Fruit fly (Drosophila melanogaster) whole organism, prepupa: ENCODE measurements around the gene sba.
A peak's percentile ranks its signal among the peaks of the same experiment; 100 is the strongest.

Source experiments
- Blimp-1 ChIP-seq: fragments of 200-800 bp; sonication (Bioruptor generic); optimal IDR thresholded peaks from 3 replicates; lab custom pipeline; 2017; ENCODE audit warnings: missing biosample characterization, missing genetic modification characterization, mild to moderate bottlenecking, moderate library complexity, missing genetic modification reagents
- CG10631 ChIP-seq: fragments of 200-800 bp; sonication (Bioruptor generic); optimal IDR thresholded peaks from 2 replicates; lab custom pipeline; 2016; ENCODE audit warnings: missing biosample characterization, missing genetic modification characterization
- CG10669 ChIP-seq: fragments of 200-800 bp; sonication (Bioruptor generic); optimal IDR thresholded peaks from 3 replicates; lab custom pipeline; 2018; ENCODE audit warnings: missing biosample characterization, mild to moderate bottlenecking, missing genetic modification characterization, moderate library complexity
- CG11294 ChIP-seq: fragments of 200-800 bp; sonication (Bioruptor generic); IDR thresholded peaks from 2 replicates; pipeline ENCODE4 v1.3.6; 2022; ENCODE audit warnings: missing biosample characterization, missing genetic modification characterization
- CG11762 ChIP-seq: fragments of 200-800 bp; sonication (Bioruptor generic); optimal IDR thresholded peaks from 3 replicates; lab custom pipeline; 2016; ENCODE audit warnings: missing biosample characterization, missing genetic modification characterization; ENCODE audit not compliant: insufficient read depth
- CG11902 ChIP-seq: fragments of 200-800 bp; sonication (Bioruptor generic); optimal IDR thresholded peaks from 3 replicates; lab custom pipeline; 2016; ENCODE audit warnings: missing biosample characterization, missing genetic modification characterization
- CG15336 ChIP-seq: fragments of 200-800 bp; sonication (Bioruptor generic); IDR thresholded peaks from 2 replicates; pipeline ENCODE4 v1.3.6; 2022; ENCODE audit warnings: missing biosample characterization, missing genetic modification characterization
- CG1621 ChIP-seq: fragments of 200-800 bp; sonication (Bioruptor generic); optimal IDR thresholded peaks from 3 replicates; lab custom pipeline; 2018; ENCODE audit warnings: missing biosample characterization, mild to moderate bottlenecking, missing genetic modification characterization
- CG3032 ChIP-seq: fragments of 200-800 bp; optimal IDR thresholded peaks from 2 replicates; lab custom pipeline; 2019; ENCODE audit warnings: missing biosample characterization, mild to moderate bottlenecking, missing genetic modification characterization, moderate library complexity
- CG31627 ChIP-seq: fragments of 200-800 bp; sonication (Bioruptor generic); optimal IDR thresholded peaks from 3 replicates; lab custom pipeline; 2016; ENCODE audit warnings: missing biosample characterization, missing genetic modification characterization
- CG32006 ChIP-seq: fragments of 200-800 bp; sonication (Bioruptor generic); optimal IDR thresholded peaks from 3 replicates; lab custom pipeline; 2017; ENCODE audit warnings: missing biosample characterization, mild to moderate bottlenecking, missing genetic modification characterization
- CG34406 ChIP-seq: fragments of 200-800 bp; sonication (Bioruptor generic); optimal IDR thresholded peaks from 3 replicates; lab custom pipeline; 2016; ENCODE audit warnings: missing biosample characterization, missing genetic modification characterization
- CG3919 ChIP-seq: fragments of 200-800 bp; sonication (Bioruptor generic); optimal IDR thresholded peaks from 3 replicates; lab custom pipeline; 2016; ENCODE audit warnings: missing biosample characterization, missing genetic modification characterization
- CG6163 ChIP-seq: fragments of 200-800 bp; sonication (Bioruptor generic); IDR thresholded peaks from 3 replicates; pipeline ENCODE4 v1.3.6; 2022; ENCODE audit warnings: missing biosample characterization, missing genetic modification characterization
- CG6792 ChIP-seq: fragments of 200-800 bp; sonication (Bioruptor generic); optimal IDR thresholded peaks from 3 replicates; lab custom pipeline; 2016; ENCODE audit warnings: missing biosample characterization, missing genetic modification characterization
- CG6854 ChIP-seq: fragments of 200-800 bp; sonication (Bioruptor generic); optimal IDR thresholded peaks from 2 replicates; lab custom pipeline; 2017; ENCODE audit warnings: missing biosample characterization, mild to moderate bottlenecking, missing genetic modification characterization
- CG7368 ChIP-seq: fragments of 200-800 bp; sonication (Bioruptor generic); optimal IDR thresholded peaks from 3 replicates; lab custom pipeline; 2016; ENCODE audit warnings: missing biosample characterization, missing genetic modification characterization
- CG8319 ChIP-seq: fragments of 200-800 bp; sonication (Bioruptor generic); optimal IDR thresholded peaks from 3 replicates; lab custom pipeline; 2016; ENCODE audit warnings: missing biosample characterization, missing genetic modification characterization
- CG8632 ChIP-seq: fragments of 200-800 bp; sonication (Bioruptor generic); optimal IDR thresholded peaks from 3 replicates; lab custom pipeline; 2016; ENCODE audit warnings: missing biosample characterization, missing genetic modification characterization
- CG9139 ChIP-seq: fragments of 200-800 bp; sonication (Bioruptor generic); optimal IDR thresholded peaks from 3 replicates; lab custom pipeline; 2017; ENCODE audit warnings: missing biosample characterization, mild to moderate bottlenecking, missing genetic modification characterization
- Eip75B ChIP-seq: fragments of 200-800 bp; sonication (Bioruptor generic); optimal IDR thresholded peaks from 3 replicates; lab custom pipeline; 2016; ENCODE audit warnings: missing biosample characterization, missing genetic modification characterization
- Eip78C ChIP-seq: fragments of 200-800 bp; sonication (Bioruptor generic); peaks from one replicate; lab custom pipeline; 2016; ENCODE audit warnings: missing biosample characterization, missing genetic modification characterization
- Eip93F ChIP-seq: fragments of 200-800 bp; sonication (Bioruptor generic); optimal IDR thresholded peaks from 2 replicates; lab custom pipeline; 2016; ENCODE audit warnings: missing biosample characterization, mild to moderate bottlenecking, missing genetic modification characterization
- Ets21C ChIP-seq: fragments of 200-800 bp; sonication (Bioruptor generic); optimal IDR thresholded peaks from 3 replicates; lab custom pipeline; 2016; ENCODE audit warnings: missing biosample characterization, missing genetic modification characterization
- Ets96B ChIP-seq: fragments of 200-800 bp; optimal IDR thresholded peaks from 2 replicates; lab custom pipeline; 2019; ENCODE audit warnings: missing biosample characterization, mild to moderate bottlenecking, missing genetic modification characterization, moderate library complexity
- Gug ChIP-seq: fragments of 200-800 bp; sonication (Bioruptor generic); IDR thresholded peaks from 2 replicates; pipeline ENCODE4 v1.3.6; 2022; ENCODE audit warnings: missing biosample characterization, missing genetic modification characterization
- Hr38 ChIP-seq: sonication (Bioruptor generic); optimal IDR thresholded peaks from 2 replicates; lab custom pipeline; 2016; ENCODE audit warnings: missing biosample characterization, missing genetic modification characterization
- Hr39 ChIP-seq: fragments of 200-800 bp; sonication (Bioruptor generic); optimal IDR thresholded peaks from 2 replicates; lab custom pipeline; 2016; ENCODE audit warnings: missing biosample characterization, missing genetic modification characterization
- Hr4 ChIP-seq: fragments of 200-800 bp; sonication (Bioruptor generic); optimal IDR thresholded peaks from 3 replicates; lab custom pipeline; 2016; ENCODE audit warnings: missing biosample characterization, missing genetic modification characterization
- Met ChIP-seq: fragments of 200-800 bp; sonication (Bioruptor generic); optimal IDR thresholded peaks from 3 replicates; lab custom pipeline; 2016; ENCODE audit warnings: missing biosample characterization, missing genetic modification characterization
- OdsH ChIP-seq: fragments of 200-800 bp; sonication (Bioruptor generic); optimal IDR thresholded peaks from 3 replicates; lab custom pipeline; 2016; ENCODE audit warnings: missing biosample characterization, missing genetic modification characterization
- Smox ChIP-seq: fragments of 200-800 bp; sonication (Bioruptor generic); optimal IDR thresholded peaks from 3 replicates; lab custom pipeline; 2016; ENCODE audit warnings: missing biosample characterization, missing genetic modification characterization
- Sox102F ChIP-seq: fragments of 200-800 bp; sonication (Bioruptor generic); optimal IDR thresholded peaks from 2 replicates; lab custom pipeline; 2016; ENCODE audit warnings: missing biosample characterization, mild to moderate bottlenecking, missing genetic modification characterization
- Sox15 ChIP-seq: fragments of 200-800 bp; sonication (Bioruptor generic); optimal IDR thresholded peaks from 3 replicates; lab custom pipeline; 2016; ENCODE audit warnings: missing biosample characterization, missing genetic modification characterization
- acj6 ChIP-seq: fragments of 200-800 bp; sonication (Bioruptor generic); optimal IDR thresholded peaks from 3 replicates; lab custom pipeline; 2016; ENCODE audit warnings: missing biosample characterization, missing genetic modification characterization
- esn ChIP-seq: fragments of 200-800 bp; sonication (Bioruptor generic); optimal IDR thresholded peaks from 2 replicates; lab custom pipeline; 2016; ENCODE audit warnings: missing biosample characterization, mild to moderate bottlenecking, missing genetic modification characterization, moderate library complexity
- fd59A ChIP-seq: fragments of 200-800 bp; sonication (Bioruptor generic); optimal IDR thresholded peaks from 2 replicates; lab custom pipeline; 2017; ENCODE audit warnings: missing biosample characterization, mild to moderate bottlenecking, missing genetic modification characterization, missing genetic modification reagents
- fd85E ChIP-seq: fragments of 200-800 bp; sonication (Bioruptor generic); optimal IDR thresholded peaks from 3 replicates; lab custom pipeline; 2016; ENCODE audit warnings: missing biosample characterization, missing genetic modification characterization
- lz ChIP-seq: fragments of 200-800 bp; sonication (Bioruptor generic); optimal IDR thresholded peaks from 3 replicates; lab custom pipeline; 2016; ENCODE audit warnings: missing biosample characterization, missing genetic modification characterization
- net ChIP-seq: fragments of 200-800 bp; sonication (Bioruptor generic); optimal IDR thresholded peaks from 3 replicates; lab custom pipeline; 2016; ENCODE audit warnings: missing biosample characterization, missing genetic modification characterization
- pdm3 ChIP-seq: fragments of 200-800 bp; sonication (Bioruptor generic); optimal IDR thresholded peaks from 3 replicates; lab custom pipeline; 2016; ENCODE audit warnings: missing biosample characterization, missing genetic modification characterization
- salr ChIP-seq, 2 experiments: fragments of 200-800 bp; sonication (Bioruptor generic); optimal IDR thresholded peaks; 3 replicates each; lab custom pipeline; 2016 to 2018; ENCODE audit warnings: missing biosample characterization in 2 of 2, missing genetic modification characterization in 2 of 2, mild to moderate bottlenecking in 1 of 2
- svp ChIP-seq: fragments of 200-800 bp; sonication (Bioruptor generic); peaks from one replicate; lab custom pipeline; 2016; ENCODE audit warnings: missing biosample characterization, missing genetic modification characterization
- topi ChIP-seq: fragments of 200-800 bp; sonication (Bioruptor generic); optimal IDR thresholded peaks from 3 replicates; lab custom pipeline; 2016; ENCODE audit warnings: missing biosample characterization, missing genetic modification characterization

Gene sba

dm6 chr3R:23909347-23909862, 13.4 kb downstream of the sba start (continued):
- TF ChIP-seq salr (GFP tag; optimal IDR thresholded peaks at IDR 0.05; lab: Kevin White, UChicago) (peak; percentile 54 to 60), svp (peak; percentile 95), Hr38 (GFP tag; lab: Kevin White, UChicago) (no peak), CG1621 (peak; percentile 69), topi (peak; percentile 78), Ets21C (GFP tag; lab: Kevin White, UChicago) (peak; percentile 70), CG8632 (peak; percentile 86), Hr4 (GFP tag; lab: Kevin White, UChicago) (no peak), net (peak; percentile 80), CG15336 (GFP tag; lab: Robert Waterston, UW) (no peak), Eip78C (GFP tag; lab: Kevin White, UChicago) (peak; percentile 94), fd59A (peak; percentile 84), CG32006 (GFP tag; lab: Kevin White, UChicago) (peak; percentile 40), Gug (GFP tag; lab: Robert Waterston, UW) (no peak), CG10669 (peak; percentile 87), CG6854 (GFP tag; lab: Kevin White, UChicago) (peak; percentile 26), pdm3 (GFP tag; lab: Kevin White, UChicago) (peak; percentile 81), Smox (peak; percentile 79), CG6163 (GFP tag; lab: Robert Waterston, UW) (0 out of 3 replicates have a peak, but pooled peaks have one; percentile 21), CG34406 (GFP tag; lab: Kevin White, UChicago) (peak; percentile 88), CG11762 (GFP tag; lab: Kevin White, UChicago) (peak; percentile 32), CG10631 (peak; percentile 73), CG31627 (GFP tag; lab: Kevin White, UChicago) (peak; percentile 86), CG11902 (peak; percentile 77), acj6 (peak; percentile 82), CG3919 (GFP tag; lab: Kevin White, UChicago) (peak; percentile 52), Hr39 (peak; percentile 82), Sox102F (GFP tag; lab: Kevin White, UChicago) (peak; percentile 84), Ets96B (tag; lab: Kevin White, UChicago) (peak; percentile 81), Blimp-1 (peak; percentile 19), CG11294 (GFP tag; lab: Robert Waterston, UW) (peak; percentile 5; the same call in 1 of the 2 replicates), esn (GFP tag; lab: Kevin White, UChicago) (peak; percentile 84), CG6792 (GFP tag; lab: Kevin White, UChicago) (peak; percentile 83)

dm6 chr3R:23903425-23903824, 19.3 kb downstream of the sba start:
- TF ChIP-seq Eip78C (GFP tag; lab: Kevin White, UChicago) (peak; percentile 21), CG9139 (GFP tag; lab: Kevin White, UChicago) (no peak)

dm6 chr3R:23902557-23902956, 20.2 kb downstream of the sba start:
- TF ChIP-seq CG9139 (GFP tag; lab: Kevin White, UChicago) (no peak), CG6163 (GFP tag; lab: Robert Waterston, UW) (0 out of 3 replicates have a peak, but pooled peaks have one; percentile 18), Eip78C (GFP tag; lab: Kevin White, UChicago) (peak; percentile 12)

- no peak for TF ChIP-seq Sox15 (GFP tag; lab: Kevin White, UChicago)
- TF ChIP-seq Met (GFP tag; lab: Kevin White, UChicago) = no peak
- no peak for TF ChIP-seq pdm3 (GFP tag; lab: Kevin White, UChicago)
- no peak for TF ChIP-seq CG10669
- no peak for TF ChIP-seq Hr39
- TF ChIP-seq Eip93F (GFP tag; lab: Kevin White, UChicago) = no peak
- no peak for TF ChIP-seq acj6
- TF ChIP-seq CG8319 (GFP tag; lab: Kevin White, UChicago) = no peak
- no peak for TF ChIP-seq Hr4 (GFP tag; lab: Kevin White, UChicago)
- no peak for TF ChIP-seq net
- no peak for TF ChIP-seq CG6854 (GFP tag; lab: Kevin White, UChicago)
- no peak for TF ChIP-seq Smox
- TF ChIP-seq Blimp-1 = no peak
- no peak for TF ChIP-seq CG11902
- no peak for TF ChIP-seq CG3032
- no peak for TF ChIP-seq OdsH (GFP tag; lab: Kevin White, UChicago)
- no peak for TF ChIP-seq Eip75B
- TF ChIP-seq lz (GFP tag; lab: Kevin White, UChicago) = no peak
- TF ChIP-seq Gug (GFP tag; lab: Robert Waterston, UW) = no peak
- no peak for TF ChIP-seq CG9139 (GFP tag; lab: Kevin White, UChicago)
- TF ChIP-seq CG3919 (GFP tag; lab: Kevin White, UChicago) = no peak
- no peak for TF ChIP-seq Ets21C (GFP tag; lab: Kevin White, UChicago)
- no peak for TF ChIP-seq CG1621
- TF ChIP-seq CG6792 (GFP tag; lab: Kevin White, UChicago) = peak; percentile 3
- TF ChIP-seq CG7368 = no peak
- no peak for TF ChIP-seq fd85E (GFP tag; lab: Kevin White, UChicago)
- TF ChIP-seq salr (GFP tag; optimal IDR thresholded peaks at IDR 0.05; lab: Kevin White, UChicago) = peak in 1 of 2 experiments; percentile 1
- no peak for TF ChIP-seq CG6163 (GFP tag; lab: Robert Waterston, UW)
Measured at dm6 chr3R:23902034-23902433, 20.7 kb downstream of the sba start.
